Worm (Caenorhabditis elegans) whole organism, early embryonic: ENCODE data around the gene decr-1.3.

ENCODE experiments used
- B0310.2 ChIP-seq: sonication (generic microtip); optimal IDR thresholded peaks from 2 replicates; lab custom pipeline; 2016; ENCODE audit warnings: mild to moderate bottlenecking, missing genetic modification characterization, missing compliant biosample characterization
- F13C5.2 ChIP-seq: sonication (generic microtip); optimal IDR thresholded peaks from 2 replicates; lab custom pipeline; 2017; ENCODE audit warnings: mild to moderate bottlenecking, missing genetic modification characterization, inconsistent platforms, missing compliant biosample characterization
- ama-1 ChIP-seq: fragments of 150-350 bp; optimal IDR thresholded peaks from 2 replicates; lab custom pipeline; 2014
- ceh-36 ChIP-seq: sonication (generic microtip); optimal IDR thresholded peaks from 2 replicates; lab custom pipeline; 2016; ENCODE audit warnings: missing genetic modification characterization, inconsistent platforms, missing compliant biosample characterization
- ets-7 ChIP-seq: sonication (generic microtip); optimal IDR thresholded peaks from 2 replicates; lab custom pipeline; 2016; ENCODE audit warnings: missing genotype, missing genetic modification characterization, missing compliant biosample characterization
- flt-1 ChIP-seq: fragments of 200-800 bp; sonication (Bioruptor generic); IDR thresholded peaks from 2 replicates; pipeline ENCODE4 v1.3.6; 2022; ENCODE audit warnings: missing genetic modification characterization, missing compliant biosample characterization
- hmbx-1 ChIP-seq: sonication (generic microtip); optimal IDR thresholded peaks from 2 replicates; lab custom pipeline; 2016; ENCODE audit warnings: mild to moderate bottlenecking, missing genetic modification characterization, missing compliant biosample characterization
- hmg-4 ChIP-seq: fragments of 200-800 bp; sonication (Bioruptor generic); optimal IDR thresholded peaks from 2 replicates; lab custom pipeline; 2018; ENCODE audit warnings: mild to moderate bottlenecking, missing genetic modification characterization, missing compliant biosample characterization
- pes-1 ChIP-seq: fragments of 200-800 bp; sonication (Bioruptor generic); IDR thresholded peaks from 2 replicates; pipeline ENCODE4 v1.3.6; 2022; ENCODE audit warnings: missing genetic modification reagents, missing genetic modification characterization, missing compliant biosample characterization
- sea-1 ChIP-seq: fragments of 200-800 bp; sonication (Bioruptor generic); conservative IDR thresholded peaks from 2 replicates; pipeline ENCODE4 v1.3.6; 2022; ENCODE audit warnings: missing genetic modification characterization, missing compliant biosample characterization
- tbx-11 ChIP-seq: fragments of 200-800 bp; sonication (Bioruptor generic); IDR thresholded peaks from 2 replicates; pipeline ENCODE4 v1.3.6; 2022; ENCODE audit warnings: missing genetic modification characterization, missing compliant biosample characterization
- tbx-37 ChIP-seq: fragments of 200-800 bp; sonication (Bioruptor generic); conservative IDR thresholded peaks from 2 replicates; pipeline ENCODE4 v1.3.6; 2022; ENCODE audit warnings: missing genetic modification reagents, missing genetic modification characterization, missing compliant biosample characterization
- tra-4 ChIP-seq: sonication (generic microtip); optimal IDR thresholded peaks from 2 replicates; lab custom pipeline; 2017; ENCODE audit warnings: missing genetic modification characterization, missing compliant biosample characterization

ce11 chrII:8181437-8181836 is 8.1 kb upstream of the decr-1.3 start, which contains the start of gene dylt-3:
- TF ChIP-seq sea-1 (GFP tag; lab: Robert Waterston, UW), result no peak
- TF ChIP-seq B0310.2, result no peak
- no peak for TF ChIP-seq hmg-4 (GFP tag; lab: Kevin White, UChicago)
- no peak for TF ChIP-seq flt-1 (GFP tag; lab: Robert Waterston, UW)
- TF ChIP-seq ama-1 (lab: Kevin White, UChicago), result no peak
- TF ChIP-seq tbx-37, result no peak
- no peak for TF ChIP-seq F13C5.2
- no peak for TF ChIP-seq ceh-36 (tag; lab: Kevin White, UChicago)
- no peak for TF ChIP-seq tra-4
- no peak for TF ChIP-seq tbx-11 (GFP tag; lab: Robert Waterston, UW)
- TF ChIP-seq hmbx-1, result no peak
- no peak for TF ChIP-seq pes-1
- no peak for TF ChIP-seq ets-7 (tag; lab: Kevin White, UChicago)
